Worm (Caenorhabditis elegans) whole organism, late embryonic: ENCODE measurements around the gene ZK512.8.

ENCODE experiments used
- C08G9.2 ChIP-seq: sonication (generic microtip); optimal IDR thresholded peaks from 2 replicates; lab custom pipeline; 2016; ENCODE audit warnings: mild to moderate bottlenecking, missing genetic modification characterization, moderate library complexity, missing compliant biosample characterization
- K02D7.2 ChIP-seq: sonication (generic microtip); optimal IDR thresholded peaks from 2 replicates; lab custom pipeline; 2017; ENCODE audit warnings: mild to moderate bottlenecking, missing genetic modification characterization, missing compliant biosample characterization
- ceh-18 ChIP-seq: sonication (generic microtip); optimal IDR thresholded peaks from 2 replicates; lab custom pipeline; 2016; ENCODE audit warnings: missing genetic modification characterization, missing compliant biosample characterization
- ceh-2 ChIP-seq: sonication (generic microtip); optimal IDR thresholded peaks from 2 replicates; lab custom pipeline; 2016; ENCODE audit warnings: missing genotype, missing genetic modification characterization, missing compliant biosample characterization
- ceh-30 ChIP-seq: fragments of 150-350 bp; optimal IDR thresholded peaks from 2 replicates; lab custom pipeline; 2014; ENCODE audit warnings: missing biosample characterization, missing genetic modification characterization
- ceh-31 ChIP-seq: sonication (generic microtip); optimal IDR thresholded peaks from 2 replicates; lab custom pipeline; 2016; ENCODE audit warnings: missing genetic modification characterization, missing compliant biosample characterization
- ceh-45 ChIP-seq: fragments of 200-800 bp; sonication (Bioruptor generic); IDR thresholded peaks from 2 replicates; pipeline ENCODE4 v1.3.6; 2022; ENCODE audit warnings: missing genetic modification reagents, missing genetic modification characterization, missing compliant biosample characterization
- ceh-9 ChIP-seq: sonication (generic microtip); optimal IDR thresholded peaks from 2 replicates; lab custom pipeline; 2016; ENCODE audit warnings: mild to moderate bottlenecking, missing genetic modification characterization, inconsistent platforms, missing compliant biosample characterization
- che-1 ChIP-seq: sonication (generic microtip); optimal IDR thresholded peaks from 2 replicates; lab custom pipeline; 2016; ENCODE audit warnings: mild to moderate bottlenecking, missing genetic modification characterization, missing compliant biosample characterization
- dve-1 ChIP-seq: sonication (generic microtip); optimal IDR thresholded peaks from 2 replicates; lab custom pipeline; 2017; ENCODE audit warnings: antibody characterized with exemption, mild to moderate bottlenecking, missing genetic modification characterization, missing compliant biosample characterization
- fkh-6 ChIP-seq: sonication (generic microtip); optimal IDR thresholded peaks from 2 replicates; lab custom pipeline; 2016; ENCODE audit warnings: missing genetic modification characterization, missing compliant biosample characterization
- hlh-13 ChIP-seq: fragments of 200-800 bp; sonication (Bioruptor generic); optimal IDR thresholded peaks from 2 replicates; lab custom pipeline; 2018; ENCODE audit warnings: mild to moderate bottlenecking, missing genetic modification characterization, missing compliant biosample characterization
- hlh-30 ChIP-seq: sonication (generic microtip); optimal IDR thresholded peaks from 2 replicates; lab custom pipeline; 2017; ENCODE audit warnings: antibody characterized with exemption, missing genetic modification characterization, missing compliant biosample characterization; ENCODE audit not compliant: insufficient read depth
- hlh-6 ChIP-seq: sonication (generic microtip); optimal IDR thresholded peaks from 2 replicates; lab custom pipeline; 2016; ENCODE audit warnings: missing genotype, missing genetic modification characterization, missing compliant biosample characterization
- hlh-8 ChIP-seq: sonication (generic microtip); optimal IDR thresholded peaks from 2 replicates; lab custom pipeline; 2016; ENCODE audit warnings: missing genotype, missing genetic modification characterization, missing compliant biosample characterization
- lim-6 ChIP-seq: sonication (generic microtip); optimal IDR thresholded peaks from 2 replicates; lab custom pipeline; 2016; ENCODE audit warnings: missing genetic modification characterization, missing compliant biosample characterization
- lin-11 ChIP-seq: fragments of 200-800 bp; sonication (Bioruptor generic); optimal IDR thresholded peaks from 2 replicates; lab custom pipeline; 2018; ENCODE audit warnings: mild to moderate bottlenecking, missing genetic modification characterization, missing compliant biosample characterization
- madf-2 ChIP-seq: sonication (generic microtip); optimal IDR thresholded peaks from 2 replicates; lab custom pipeline; 2017; ENCODE audit warnings: missing genetic modification characterization, missing compliant biosample characterization
- mec-3 ChIP-seq: sonication (generic microtip); optimal IDR thresholded peaks from 2 replicates; lab custom pipeline; 2016; ENCODE audit warnings: borderline replicate concordance, missing genetic modification characterization, missing compliant biosample characterization
- nfya-1 ChIP-seq: sonication (generic microtip); optimal IDR thresholded peaks from 2 replicates; lab custom pipeline; 2017; ENCODE audit warnings: missing genetic modification characterization, mild to moderate bottlenecking, missing compliant biosample characterization, antibody characterized with exemption, moderate library complexity
- nhr-232 ChIP-seq: sonication (generic microtip); optimal IDR thresholded peaks from 2 replicates; lab custom pipeline; 2016; ENCODE audit warnings: missing genetic modification characterization, missing compliant biosample characterization
- pag-3 ChIP-seq: sonication (generic microtip); optimal IDR thresholded peaks from 2 replicates; lab custom pipeline; 2016; ENCODE audit warnings: missing compliant biosample characterization, missing genetic modification characterization, borderline replicate concordance
- pat-9 ChIP-seq: fragments of 200-800 bp; sonication (Bioruptor generic); optimal IDR thresholded peaks from 2 replicates; lab custom pipeline; 2018; ENCODE audit warnings: mild to moderate bottlenecking, missing genetic modification characterization, moderate library complexity, missing compliant biosample characterization
- pha-2 ChIP-seq: sonication (generic microtip); optimal IDR thresholded peaks from 2 replicates; lab custom pipeline; 2017; ENCODE audit warnings: mild to moderate bottlenecking, missing genetic modification characterization, missing compliant biosample characterization
- pha-4 ChIP-seq: fragments of 150-350 bp; optimal IDR thresholded peaks from 2 replicates; lab custom pipeline; 2018; ENCODE audit warnings: missing biosample characterization, missing genetic modification reagents, missing genetic modification characterization
- pros-1 ChIP-seq: fragments of 150-350 bp; optimal IDR thresholded peaks from 2 replicates; lab custom pipeline; 2014; ENCODE audit warnings: missing biosample characterization, missing genetic modification reagents, missing genetic modification characterization
- sdc-2 ChIP-seq: sonication (generic microtip); optimal IDR thresholded peaks from 2 replicates; lab custom pipeline; 2016; ENCODE audit warnings: missing genotype, missing genetic modification characterization, missing compliant biosample characterization
- sox-2 ChIP-seq: fragments of 200-800 bp; sonication (Bioruptor generic); IDR thresholded peaks from 2 replicates; pipeline ENCODE4 v1.3.6; 2022; ENCODE audit warnings: missing genetic modification reagents, missing genetic modification characterization, missing compliant biosample characterization
- sox-4 ChIP-seq: sonication (generic microtip); optimal IDR thresholded peaks from 2 replicates; lab custom pipeline; 2017; ENCODE audit warnings: mild to moderate bottlenecking, missing genetic modification characterization, inconsistent platforms, missing compliant biosample characterization
- syd-9 ChIP-seq: sonication (generic microtip); optimal IDR thresholded peaks from 2 replicates; lab custom pipeline; 2016; ENCODE audit warnings: mild to moderate bottlenecking, missing genetic modification characterization, moderate library complexity, missing compliant biosample characterization
- tbx-2 ChIP-seq: sonication (generic microtip); optimal IDR thresholded peaks from 2 replicates; lab custom pipeline; 2016; ENCODE audit warnings: missing genetic modification characterization, missing compliant biosample characterization
- unc-42 ChIP-seq: sonication (generic microtip); optimal IDR thresholded peaks from 2 replicates; lab custom pipeline; 2016; ENCODE audit warnings: missing genotype, missing genetic modification characterization, missing compliant biosample characterization
- ztf-16 ChIP-seq: sonication (generic microtip); optimal IDR thresholded peaks from 2 replicates; lab custom pipeline; 2017; ENCODE audit warnings: missing genetic modification characterization, missing compliant biosample characterization

Gene ZK512.8

ce11 chrIII:9144744-9145390 is 998 bp upstream of the ZK512.8 start, which contains the start of the genes ZK512.2 and ZK512.4:
TSS of gene ZK512.2 (minus strand) at chrIII:9144794.
TSS of gene ZK512.4 (plus strand) at chrIII:9145340.
- TF ChIP-seq nhr-232 (tag; lab: Kevin White, UChicago) (no peak), pag-3 (tag; lab: Kevin White, UChicago) (no peak), sox-2 (GFP tag; lab: Robert Waterston, UW) (no peak), pros-1 (tag; lab: Kevin White, UChicago) (no peak), ztf-16 (tag; lab: Kevin White, UChicago) (no peak), unc-42 (tag; lab: Kevin White, UChicago) (peak; percentile 8), hlh-30 (tag; lab: Kevin White, UChicago) (no peak), lin-11 (no peak)

ce11 chrIII:9149132-9149531 is 3.3 kb downstream of the ZK512.8 start:
- TF ChIP-seq sdc-2 (tag; lab: Kevin White, UChicago) (no peak), hlh-13 (GFP tag; lab: Kevin White, UChicago) (no peak), ceh-30 (tag; lab: Kevin White, UChicago) (no peak), madf-2 (no peak), ceh-31 (tag; lab: Kevin White, UChicago) (no peak), nfya-1 (no peak)
- TF ChIP-seq, all 69 proteins: peak for 0

- no peak for TF ChIP-seq fkh-6 (tag; lab: Kevin White, UChicago)
- no peak for TF ChIP-seq K02D7.2 (tag; lab: Kevin White, UChicago)
- peak; percentile 33 for TF ChIP-seq nfya-1
- TF ChIP-seq pha-4 (tag; lab: Kevin White, UChicago), result no peak
- peak; percentile 19 for TF ChIP-seq ceh-18
Measured at ce11 chrIII:9151782-9152181, 5.9 kb downstream of the ZK512.8 start.

ce11 chrIII:9152950-9153349 is 7.1 kb downstream of the ZK512.8 start:
- TF ChIP-seq che-1, result no peak

ce11 chrIII:9153809-9154208 is 7.9 kb downstream of the ZK512.8 start, which contains the start of gene nhl-1:
TSS of gene nhl-1 (minus strand) at chrIII:9153909.
- no peak for TF ChIP-seq lim-6 (tag; lab: Kevin White, UChicago)
- no peak for TF ChIP-seq fkh-6 (tag; lab: Kevin White, UChicago)
- no peak for TF ChIP-seq unc-42 (tag; lab: Kevin White, UChicago)
- no peak for TF ChIP-seq pat-9 (tag; lab: Kevin White, UChicago)
- no peak for TF ChIP-seq ceh-18
- TF ChIP-seq hlh-8 (tag; lab: Kevin White, UChicago), result no peak
- TF ChIP-seq hlh-6, result no peak
- TF ChIP-seq ceh-45, result no peak
- no peak for TF ChIP-seq pha-4 (tag; lab: Kevin White, UChicago)
- TF ChIP-seq C08G9.2 (tag; lab: Kevin White, UChicago), result no peak
- no peak for TF ChIP-seq ceh-2

ce11 chrIII:9154766-9155165 is 8.9 kb downstream of the ZK512.8 start, which contains the start of gene irld-34:
TSS of gene irld-34 (plus strand) at chrIII:9155066.
- TF ChIP-seq mec-3 (tag; lab: Kevin White, UChicago) (no peak), syd-9 (tag; lab: Kevin White, UChicago) (no peak), ceh-9 (tag; lab: Kevin White, UChicago) (no peak), ceh-18 (no peak), madf-2 (no peak), pha-2 (no peak), dve-1 (tag; lab: Kevin White, UChicago) (no peak), sdc-2 (tag; lab: Kevin White, UChicago) (no peak), tbx-2 (no peak), sox-4 (tag; lab: Kevin White, UChicago) (no peak)
